Worm (Caenorhabditis elegans): ENCODE data around the gene clec-232.

clec-232 gene

DNA sequence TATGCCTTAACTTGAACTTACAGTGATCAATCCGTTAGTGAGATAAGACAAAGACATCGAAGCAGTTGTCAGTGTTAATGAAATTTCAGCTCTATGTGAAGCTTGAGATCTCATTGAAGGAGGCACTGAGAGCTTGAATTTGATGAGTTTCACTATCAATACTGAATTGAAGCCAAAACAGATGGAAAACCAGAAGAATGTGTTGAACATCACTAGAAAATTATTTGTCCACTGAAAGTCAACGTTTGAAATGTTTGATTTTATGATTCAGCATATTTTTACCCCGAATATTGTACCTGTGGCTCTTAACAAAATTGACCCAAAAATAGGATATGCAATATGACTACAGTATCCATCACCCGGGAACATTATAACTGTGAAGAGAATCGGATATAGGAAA, 5.1 kb upstream of the clec-232 start:
- TF ChIP-seq ahr-1 (tag; optimal IDR thresholded peaks at IDR 0.05) (no peak), fkh-6 (tag; optimal IDR thresholded peaks at IDR 0.05) (no peak), unc-55 (GFP tag; optimal IDR thresholded peaks at IDR 0.05) (no peak), ets-4 (tag; optimal IDR thresholded peaks at IDR 0.05) (no peak), unc-86 (tag; optimal IDR thresholded peaks at IDR 0.05) (no peak), unc-42 (tag; optimal IDR thresholded peaks at IDR 0.05) (no peak), nhr-232 (tag; optimal IDR thresholded peaks at IDR 0.05) (no peak), C38D4.7 (GFP tag; optimal IDR thresholded peaks at IDR 0.05) (no peak)

ce11 chrV:15972484-15972883, 3.5 kb upstream of the clec-232 start, which contains the start of gene sru-23:
sru-23 (minus strand) TSS chrV:15972584.
- TF ChIP-seq ceh-9 (tag; optimal IDR thresholded peaks at IDR 0.05), result no peak

- TF ChIP-seq ahr-1 (tag; optimal IDR thresholded peaks at IDR 0.05) (no peak), pha-2 (tag; optimal IDR thresholded peaks at IDR 0.05) (no peak), unc-3 (GFP tag; conservative IDR thresholded peaks at IDR 0.05) (no peak), unc-3 (tag; optimal IDR thresholded peaks at IDR 0.05) (no peak), fkh-10 (GFP tag; optimal IDR thresholded peaks at IDR 0.05) (no peak), che-1 (tag; optimal IDR thresholded peaks at IDR 0.05) (no peak), ceh-2 (tag; optimal IDR thresholded peaks at IDR 0.05) (no peak), pat-9 (tag; optimal IDR thresholded peaks at IDR 0.05) (no peak), Y22D7AL.16 (tag; optimal IDR thresholded peaks at IDR 0.05) (no peak), F13H6.1 (tag; optimal IDR thresholded peaks at IDR 0.05) (no peak), ceh-22 (tag; optimal IDR thresholded peaks at IDR 0.05) (no peak), ceh-24 (tag; optimal IDR thresholded peaks at IDR 0.05) (no peak), zip-5 (tag; optimal IDR thresholded peaks at IDR 0.05) (no peak), nfya-1 (tag; optimal IDR thresholded peaks at IDR 0.05) (no peak)
Observed at ce11 chrV:15974836-15975235, 1.1 kb upstream of the clec-232 start, which contains the start of gene sru-22. sru-22 (minus strand) TSS chrV:15974936.

DNA sequence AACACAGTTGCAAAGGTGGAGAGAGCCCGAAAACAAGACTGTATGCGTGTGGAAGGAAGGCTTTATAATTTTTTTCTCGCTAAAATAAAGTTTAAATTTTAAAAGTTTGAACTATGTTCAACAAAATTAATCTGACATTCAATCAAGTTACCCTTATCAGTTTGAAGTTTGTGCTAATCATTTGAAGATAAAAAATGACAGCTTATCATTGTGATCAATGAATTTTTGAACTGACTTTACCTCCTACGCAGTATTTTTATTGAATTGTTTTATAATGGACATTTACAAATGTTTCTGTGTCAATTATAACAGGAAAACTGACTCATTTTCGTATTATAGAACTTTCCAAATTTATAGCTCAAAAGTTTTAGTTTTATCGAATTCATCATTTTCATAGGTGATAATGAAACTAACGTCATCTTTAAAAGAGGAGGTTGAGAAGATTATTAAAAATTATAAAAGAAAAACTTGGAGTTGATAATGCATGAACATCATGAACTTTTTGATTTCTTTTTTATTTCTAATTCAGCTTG, 2.4 kb downstream of the clec-232 start, which contains the start of gene oac-20:
Gene oac-20, plus strand, starts transcription at position 483 of the 533 bp plus-strand sequence.
- TF ChIP-seq sox-2 (GFP tag; IDR thresholded peaks at IDR 0.05), result no peak
- no peak for TF ChIP-seq nfya-1 (tag; optimal IDR thresholded peaks at IDR 0.05)
- no peak for TF ChIP-seq tbx-2 (tag; optimal IDR thresholded peaks at IDR 0.05)
- TF ChIP-seq C08G9.2 (tag; optimal IDR thresholded peaks at IDR 0.05), result no peak
- no peak for TF ChIP-seq unc-55 (GFP tag; optimal IDR thresholded peaks at IDR 0.05)
- no peak for TF ChIP-seq ceh-48 (tag; optimal IDR thresholded peaks at IDR 0.05)
- TF ChIP-seq K09A11.1 (tag; optimal IDR thresholded peaks at IDR 0.05; ENCODE audit: insufficient read depth), result no peak
- TF ChIP-seq fkh-10 (GFP tag; optimal IDR thresholded peaks at IDR 0.05), result no peak
- no peak for TF ChIP-seq ceh-22 (tag; optimal IDR thresholded peaks at IDR 0.05)
- no peak for TF ChIP-seq pax-1 (tag; optimal IDR thresholded peaks at IDR 0.05)
- TF ChIP-seq unc-42 (tag; optimal IDR thresholded peaks at IDR 0.05), result no peak

DNA sequence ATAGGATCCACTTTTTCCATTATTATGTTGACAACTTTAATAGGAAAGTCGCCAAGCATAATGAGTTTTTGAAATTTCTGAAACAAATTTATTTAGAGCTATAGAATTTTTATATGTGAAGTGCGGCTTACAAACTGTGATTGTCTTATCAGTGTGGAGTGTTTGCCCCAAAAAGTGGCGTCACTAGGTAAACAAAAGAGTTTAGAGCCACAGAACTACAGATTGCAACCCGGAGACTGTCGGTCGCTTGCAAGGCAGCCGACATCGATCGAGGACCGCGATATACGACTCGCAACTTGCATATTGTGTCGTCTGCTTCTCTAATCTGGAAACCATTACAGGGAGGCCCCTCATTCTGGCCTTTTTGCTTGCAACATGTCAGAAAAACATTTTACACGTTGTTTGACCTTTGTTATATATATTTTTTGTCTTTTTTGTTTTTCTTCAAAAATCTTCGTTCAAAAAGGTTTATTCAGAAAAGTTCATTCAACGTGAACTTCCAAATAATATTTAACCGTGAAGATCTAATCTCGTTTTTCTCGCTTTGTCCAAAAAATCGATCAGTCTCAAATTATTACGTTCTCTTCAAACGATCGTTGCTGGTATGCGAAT, 6.9 kb downstream of the clec-232 start, which contains the start of the genes fbxa-99 and F36G9.13:
Gene fbxa-99, minus strand, starts transcription at position 122 of the 612 bp plus-strand sequence.
Gene F36G9.13, plus strand, starts transcription at position 562 of the 612 bp plus-strand sequence.
- no peak for TF ChIP-seq lim-6 (tag; optimal IDR thresholded peaks at IDR 0.05)

- TF ChIP-seq pag-3 (tag; optimal IDR thresholded peaks at IDR 0.05; ENCODE audit: borderline replicate concordance), result no peak
- no peak for TF ChIP-seq pat-9 (tag; optimal IDR thresholded peaks at IDR 0.05)
- TF ChIP-seq eyg-1 (tag; optimal IDR thresholded peaks at IDR 0.05), result no peak
- no peak for TF ChIP-seq dve-1 (tag; optimal IDR thresholded peaks at IDR 0.05)
- TF ChIP-seq odd-2 (tag; optimal IDR thresholded peaks at IDR 0.05), result no peak
- TF ChIP-seq che-1 (tag; optimal IDR thresholded peaks at IDR 0.05), result no peak
- no peak for TF ChIP-seq mec-3 (tag; optimal IDR thresholded peaks at IDR 0.05; ENCODE audit: borderline replicate concordance)
- TF ChIP-seq hlh-30 (tag; optimal IDR thresholded peaks at IDR 0.05; ENCODE audit: insufficient read depth), result no peak
- no peak for TF ChIP-seq nhr-232 (tag; optimal IDR thresholded peaks at IDR 0.05)
- no peak for TF ChIP-seq sdc-2 (tag; optimal IDR thresholded peaks at IDR 0.05)
- TF ChIP-seq npax-4 (tag; optimal IDR thresholded peaks at IDR 0.05), result no peak
- TF ChIP-seq hlh-13 (GFP tag; optimal IDR thresholded peaks at IDR 0.05), result no peak
- TF ChIP-seq ceh-31 (tag; optimal IDR thresholded peaks at IDR 0.05), result no peak
- TF ChIP-seq ets-4 (tag; optimal IDR thresholded peaks at IDR 0.05), result no peak
- TF ChIP-seq ceh-18 (tag; optimal IDR thresholded peaks at IDR 0.05), result no peak
Observed at ce11 chrV:15988074-15988473, 12.1 kb downstream of the clec-232 start, which contains the start of gene F36G9.15. F36G9.15 (minus strand) TSS chrV:15988174.

Measured in whole organism, late embryonic.